Worm (Caenorhabditis elegans) whole organism, L1 larva: ENCODE data around the gene ctsa-4.2.

Source experiments
- ama-1 ChIP-seq: fragments of 150-350 bp; optimal IDR thresholded peaks from 2 replicates; lab custom pipeline; 2014
- dpl-1 ChIP-seq, 3 experiments: fragments of 150-350 bp in 2 of 3; sonication (generic microtip) in 1 of 3; optimal IDR thresholded peaks; 2 replicates each; lab custom pipeline; 2014 to 2017; ENCODE audit warnings: missing biosample characterization in 3 of 3, missing genetic modification characterization in 3 of 3, missing genetic modification reagents in 3 of 3
- egl-13 ChIP-seq: sonication (generic microtip); optimal IDR thresholded peaks from 2 replicates; lab custom pipeline; 2016; ENCODE audit warnings: missing genotype, missing genetic modification reagents, missing genetic modification characterization, missing compliant biosample characterization
- fkh-10 ChIP-seq: sonication (generic microtip); optimal IDR thresholded peaks from 2 replicates; lab custom pipeline; 2017; ENCODE audit warnings: missing biosample characterization, missing genetic modification reagents, missing genetic modification characterization
- pqm-1 ChIP-seq: sonication (generic microtip); optimal IDR thresholded peaks from 3 replicates; lab custom pipeline; 2017; ENCODE audit warnings: missing biosample characterization, missing genetic modification characterization
- sox-4 ChIP-seq: sonication (generic microtip); optimal IDR thresholded peaks from 2 replicates; lab custom pipeline; 2016; ENCODE audit warnings: missing genetic modification characterization, missing compliant biosample characterization
- ztf-11 ChIP-seq, 2 experiments: sonication (generic microtip); optimal IDR thresholded peaks; 2 replicates each; lab custom pipeline; 2016 to 2017; ENCODE audit warnings: missing genetic modification characterization in 2 of 2, missing biosample characterization in 1 of 2, missing compliant biosample characterization in 1 of 2

ce11 chrIII:6639028-6639427, 26.7 kb downstream of the ctsa-4.2 start:
- no peak for TF ChIP-seq dpl-1 (GFP tag; optimal IDR thresholded peaks at IDR 0.05; lab: Kevin White, UChicago)
- TF ChIP-seq fkh-10 (GFP tag; lab: Kevin White, UChicago) = no peak
- no peak for TF ChIP-seq ztf-11 (tag; optimal IDR thresholded peaks at IDR 0.05; lab: Kevin White, UChicago)
- TF ChIP-seq sox-4 (tag; lab: Kevin White, UChicago) = no peak
- TF ChIP-seq pqm-1 (tag; lab: Kevin White, UChicago) = no peak
- no peak for TF ChIP-seq egl-13 (tag; lab: Kevin White, UChicago)
- TF ChIP-seq ama-1 (lab: Kevin White, UChicago) = no peak
